Fruit fly (Drosophila melanogaster) S2 (cell line): ENCODE data around the gene CG34265.

ENCODE experiments used
- CG8478 ChIP-seq: fragments of >200 bp; optimal IDR thresholded peaks from 2 replicates; lab custom pipeline; 2018
- CTCF ChIP-seq, 2 experiments: fragments of >200 bp; optimal IDR thresholded peaks; 2 replicates each; lab custom pipeline; 2018

- TF ChIP-seq CG8478 (lab: Kevin White, UChicago) (no peak), CTCF (optimal IDR thresholded peaks at IDR 0.05; lab: Kevin White, UChicago) (no peak)
Measured at dm6 chr3L:3223390-3223914, 44.8 kb upstream of the CG34265 start.
